Worm (Caenorhabditis elegans) whole organism, L4/young adult: Measurements from ENCODE around the gene Y57G7A.5.

ENCODE experiments used
- W03F9.2 ChIP-seq: fragments of 150-350 bp; optimal IDR thresholded peaks from 2 replicates; lab custom pipeline; 2014; ENCODE audit warnings: missing biosample characterization, missing genetic modification characterization
- dao-5 ChIP-seq: sonication (generic microtip); optimal IDR thresholded peaks from 2 replicates; lab custom pipeline; 2016; ENCODE audit warnings: missing genotype, missing genetic modification characterization, moderate library complexity, missing compliant biosample characterization
- him-1 ChIP-seq: sonication (generic microtip); optimal IDR thresholded peaks from 2 replicates; lab custom pipeline; 2016; ENCODE audit warnings: missing genotype, missing genetic modification reagents, missing genetic modification characterization, missing compliant biosample characterization

The Y57G7A.5 gene

ce11 chrII:1275439-1275838, at the start of gene Y57G7A.5:
Y57G7A.5 (minus strand) TSS chrII:1275539.
- TF ChIP-seq dao-5 (tag; lab: Kevin White, UChicago) (no peak), W03F9.2 (tag; lab: Kevin White, UChicago) (no peak), him-1 (tag; lab: Kevin White, UChicago) (no peak)

- no peak for TF ChIP-seq W03F9.2 (tag; lab: Kevin White, UChicago)
- TF ChIP-seq dao-5 (tag; lab: Kevin White, UChicago) = no peak
- TF ChIP-seq him-1 (tag; lab: Kevin White, UChicago) = no peak
These were observed 48.7 kb upstream of the Y57G7A.5 start for ce11 chrII:1324017-1324416.

- TF ChIP-seq dao-5 (tag; lab: Kevin White, UChicago) (no peak), W03F9.2 (tag; lab: Kevin White, UChicago) (no peak), him-1 (tag; lab: Kevin White, UChicago) (peak; percentile 72)
These were observed 47.9 kb upstream of the Y57G7A.5 start for ce11 chrII:1323190-1323651.

ce11 chrII:1322283-1323173, 47.2 kb upstream of the Y57G7A.5 start:
- no peak for TF ChIP-seq dao-5 (tag; lab: Kevin White, UChicago)
- TF ChIP-seq him-1 (tag; lab: Kevin White, UChicago) = no peak
- TF ChIP-seq W03F9.2 (tag; lab: Kevin White, UChicago) = no peak

- TF ChIP-seq him-1 (tag; lab: Kevin White, UChicago) (no peak), W03F9.2 (tag; lab: Kevin White, UChicago) (no peak), dao-5 (tag; lab: Kevin White, UChicago) (no peak)
These were observed 45.9 kb upstream of the Y57G7A.5 start, which contains the start of gene vig-1 for ce11 chrII:1320987-1321807. vig-1 (plus strand) TSS chrII:1321037.

- peak; percentile 10 for TF ChIP-seq dao-5 (tag; lab: Kevin White, UChicago)
- TF ChIP-seq him-1 (tag; lab: Kevin White, UChicago) = peak; percentile 72
- peak; percentile 94 for TF ChIP-seq W03F9.2 (tag; lab: Kevin White, UChicago)
These were observed 45.1 kb upstream of the Y57G7A.5 start for ce11 chrII:1320412-1320811.

ce11 chrII:1315245-1315644, 39.9 kb upstream of the Y57G7A.5 start:
- TF ChIP-seq dao-5 (tag; lab: Kevin White, UChicago) (no peak), him-1 (tag; lab: Kevin White, UChicago) (no peak), W03F9.2 (tag; lab: Kevin White, UChicago) (no peak)

- peak; percentile 10 for TF ChIP-seq W03F9.2 (tag; lab: Kevin White, UChicago)
- no peak for TF ChIP-seq dao-5 (tag; lab: Kevin White, UChicago)
These were observed 34.7 kb upstream of the Y57G7A.5 start, which contains the start of the genes alh-6 and fcho-1 for ce11 chrII:1309892-1310516. alh-6 (minus strand) TSS chrII:1310133. fcho-1 (plus strand) TSS chrII:1310515.

- peak; percentile 34 for TF ChIP-seq W03F9.2 (tag; lab: Kevin White, UChicago)
- TF ChIP-seq dao-5 (tag; lab: Kevin White, UChicago) = no peak
These were observed 31.2 kb upstream of the Y57G7A.5 start for ce11 chrII:1306550-1306949.

- no peak for TF ChIP-seq him-1 (tag; lab: Kevin White, UChicago)
- TF ChIP-seq dao-5 (tag; lab: Kevin White, UChicago) = no peak
- TF ChIP-seq W03F9.2 (tag; lab: Kevin White, UChicago) = no peak
These were observed 30.7 kb upstream of the Y57G7A.5 start, which contains the start of gene emc-2 for ce11 chrII:1306036-1306435. emc-2 (minus strand) TSS chrII:1306136.

ce11 chrII:1301554-1301953, 26.2 kb upstream of the Y57G7A.5 start, which contains the start of gene glb-31:
glb-31 (minus strand) TSS chrII:1301654.
- TF ChIP-seq W03F9.2 (tag; lab: Kevin White, UChicago) (no peak), dao-5 (tag; lab: Kevin White, UChicago) (no peak), him-1 (tag; lab: Kevin White, UChicago) (no peak)

ce11 chrII:1298169-1298568, 22.8 kb upstream of the Y57G7A.5 start, which contains the start of gene Y57G7A.1:
Y57G7A.1 (plus strand) TSS chrII:1298469.
- TF ChIP-seq dao-5 (tag; lab: Kevin White, UChicago) (no peak), him-1 (tag; lab: Kevin White, UChicago) (no peak), W03F9.2 (tag; lab: Kevin White, UChicago) (no peak)
